Fruit fly (Drosophila melanogaster) Kc167 (cell line): ENCODE measurements around the gene CG32102.

Experiments
- Myc ChIP-seq: fragments of >200 bp; optimal IDR thresholded peaks from 2 replicates; lab custom pipeline; 2017; ENCODE audit warnings: missing external identifiers
- Sin3A ChIP-seq: fragments of >200 bp; optimal IDR thresholded peaks from 2 replicates; lab custom pipeline; 2018; ENCODE audit warnings: missing external identifiers
- h ChIP-seq: fragments of >200 bp; optimal IDR thresholded peaks from 3 replicates; lab custom pipeline; 2018; ENCODE audit warnings: missing external identifiers
- insv ChIP-seq: fragments of >200 bp; optimal IDR thresholded peaks from 3 replicates; lab custom pipeline; 2018; ENCODE audit warnings: missing external identifiers
- psq ChIP-seq: fragments of >200 bp; optimal IDR thresholded peaks from 2 replicates; lab custom pipeline; 2017; ENCODE audit warnings: missing external identifiers
- ttk ChIP-seq: sonication (Bioruptor generic); optimal IDR thresholded peaks from 2 replicates; lab custom pipeline; 2017; ENCODE audit warnings: missing external identifiers

Gene CG32102

DNA sequence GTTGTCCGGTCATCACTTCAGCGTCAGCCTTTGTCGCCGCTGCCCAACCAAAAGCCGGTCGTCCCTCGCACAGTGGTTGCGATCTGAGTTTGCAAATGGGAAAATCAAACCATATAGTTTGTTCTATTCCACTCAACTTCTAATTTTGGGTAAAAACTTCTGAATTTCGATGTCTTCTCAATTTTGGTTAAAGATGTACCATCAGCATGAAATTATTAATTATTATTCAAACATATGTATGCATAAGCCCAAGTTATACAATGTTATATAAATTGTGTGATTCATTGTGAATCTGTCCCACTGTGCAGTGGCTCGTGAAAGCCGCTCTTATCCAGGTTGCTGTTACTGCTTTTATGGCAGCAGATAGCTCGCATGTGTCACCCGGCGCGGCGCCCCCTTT lies 27.0 kb downstream of the CG32102 start:
- TF ChIP-seq Myc (lab: Kevin White, UChicago) (no peak), h (lab: Kevin White, UChicago) (no peak), Sin3A (lab: Kevin White, UChicago) (no peak), psq (lab: Kevin White, UChicago) (no peak), insv (no peak), ttk (lab: Kevin White, UChicago) (no peak)

DNA sequence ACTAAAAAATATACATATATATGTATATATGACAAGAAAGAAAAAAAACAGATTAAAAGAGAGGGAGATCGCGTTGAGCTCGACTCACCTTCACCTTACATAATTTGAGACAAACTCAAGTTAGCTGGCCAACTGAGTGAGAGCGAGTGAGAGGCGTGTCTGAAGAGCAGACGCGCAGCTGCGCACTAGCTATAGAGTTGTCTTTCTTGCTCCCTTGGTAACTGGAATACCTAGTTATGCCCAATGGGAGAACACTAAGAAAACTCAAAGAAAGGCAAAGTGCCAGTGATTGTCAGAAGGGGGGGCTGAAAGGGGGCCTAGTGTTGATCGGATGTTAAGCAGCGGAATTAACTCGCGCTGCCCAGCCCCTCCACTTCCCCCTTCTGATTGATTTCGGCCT lies 35.2 kb downstream of the CG32102 start:
- TF ChIP-seq Myc (lab: Kevin White, UChicago) (no peak), ttk (lab: Kevin White, UChicago) (no peak), h (lab: Kevin White, UChicago) (no peak), Sin3A (lab: Kevin White, UChicago) (no peak), insv (no peak), psq (lab: Kevin White, UChicago) (no peak)

DNA sequence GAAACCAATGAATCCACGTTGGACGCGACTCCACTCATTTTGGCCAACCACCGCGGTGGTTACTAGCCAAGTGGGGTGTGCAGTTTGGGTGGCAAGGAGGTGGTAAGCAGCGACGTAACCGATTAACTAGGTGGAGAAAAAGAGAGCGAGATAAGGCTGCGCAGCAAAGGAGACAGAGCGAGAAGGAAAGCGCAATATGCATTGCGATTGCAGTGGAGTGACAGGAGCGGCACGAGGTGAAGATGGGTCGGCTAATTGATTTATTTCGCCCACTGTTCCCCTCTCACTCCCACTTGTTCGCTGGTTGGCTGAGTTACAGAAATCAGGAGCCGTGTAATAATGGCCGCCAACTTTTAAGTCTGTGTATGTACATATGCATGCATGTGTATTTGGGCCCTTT lies 35.9 kb downstream of the CG32102 start:
- TF ChIP-seq h (lab: Kevin White, UChicago) (no peak), Sin3A (lab: Kevin White, UChicago) (no peak), insv (no peak), ttk (lab: Kevin White, UChicago) (no peak), psq (lab: Kevin White, UChicago) (no peak), Myc (lab: Kevin White, UChicago) (no peak)

DNA sequence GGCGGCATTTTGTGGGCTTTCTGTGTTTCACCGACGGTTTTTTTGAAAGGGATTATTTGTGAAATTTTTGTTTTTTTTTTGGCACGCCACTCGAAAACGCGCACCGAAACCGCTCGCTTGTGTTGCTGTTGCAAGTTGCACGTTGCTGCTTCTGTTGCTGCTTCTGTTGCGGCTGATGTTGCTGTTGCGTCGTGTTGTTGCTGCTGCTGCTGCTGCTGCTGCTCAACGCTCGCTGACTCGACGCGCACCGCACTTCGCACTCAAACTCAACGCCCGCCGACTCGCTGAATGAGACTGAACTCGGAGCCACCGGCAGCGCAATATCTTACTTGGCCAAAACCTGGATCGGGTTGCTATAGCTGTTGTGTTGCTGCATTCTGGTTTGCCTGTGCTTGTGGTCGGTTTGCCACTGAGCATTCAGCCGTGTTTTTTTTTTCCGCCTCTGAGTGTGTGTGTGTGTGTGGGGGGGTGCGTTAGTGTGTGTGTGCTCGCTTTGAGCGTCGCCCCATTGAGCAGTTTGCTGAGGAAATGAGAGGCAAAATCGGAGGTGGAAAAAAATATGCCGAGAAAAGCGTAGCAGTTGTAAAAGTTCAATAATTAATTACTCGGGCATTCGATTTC lies 37.1 kb downstream of the CG32102 start, which contains the start of gene toe:
Gene toe (minus strand): TSS at position 277 of the 621 bp plus-strand sequence.
- no peak for TF ChIP-seq ttk (lab: Kevin White, UChicago)
- no peak for TF ChIP-seq insv
- TF ChIP-seq Myc (lab: Kevin White, UChicago): no peak
- TF ChIP-seq Sin3A (lab: Kevin White, UChicago): no peak
- no peak for TF ChIP-seq h (lab: Kevin White, UChicago)
- TF ChIP-seq psq (lab: Kevin White, UChicago): no peak

DNA sequence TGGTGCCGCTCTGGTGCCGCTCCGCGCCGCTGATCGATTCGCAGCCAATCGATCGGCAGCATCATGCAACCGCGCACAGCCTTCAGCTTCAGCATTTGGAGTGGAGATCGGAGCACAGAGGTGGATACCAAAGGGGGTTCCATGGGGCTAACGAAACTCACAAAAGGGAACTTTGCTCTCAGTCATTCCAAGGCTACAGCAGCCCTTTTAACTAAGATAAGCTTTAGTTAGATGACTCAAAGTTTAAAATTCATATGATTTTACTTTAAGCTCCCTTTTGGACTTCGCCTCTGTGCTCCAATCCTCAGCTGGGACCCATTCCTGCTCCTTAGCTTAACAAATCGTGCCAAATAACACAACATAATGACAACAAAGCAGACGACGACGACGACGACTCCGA lies 49.1 kb downstream of the CG32102 start:
- TF ChIP-seq Myc (lab: Kevin White, UChicago) (no peak), h (lab: Kevin White, UChicago) (no peak), Sin3A (lab: Kevin White, UChicago) (no peak), psq (lab: Kevin White, UChicago) (no peak), insv (no peak), ttk (lab: Kevin White, UChicago) (no peak)
